Worm (Caenorhabditis elegans): Measurements from ENCODE around the gene F18G5.1.

The F18G5.1 gene

DNA sequence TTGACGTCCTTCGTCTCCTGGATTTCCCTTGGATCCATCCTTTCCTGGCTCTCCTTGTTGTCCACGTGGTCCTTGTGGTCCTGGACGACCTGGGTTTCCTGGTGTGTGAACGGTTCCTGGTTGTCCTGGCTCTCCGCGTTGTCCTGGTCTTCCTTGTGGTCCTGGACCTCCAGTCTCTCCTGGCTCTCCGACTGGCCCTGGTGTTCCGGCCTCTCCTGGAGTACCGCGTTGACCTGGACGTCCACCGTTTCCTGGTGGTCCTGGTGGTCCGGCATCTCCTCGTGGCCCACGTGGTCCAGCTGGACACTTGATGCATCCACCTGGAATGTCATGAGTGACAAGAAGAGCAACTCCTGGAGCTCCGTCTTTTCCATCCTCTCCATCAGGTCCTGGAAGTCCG lies 25.8 kb upstream of the F18G5.1 start:
- no peak for TF ChIP-seq pqm-1 (tag; optimal IDR thresholded peaks at IDR 0.05)
- no peak for TF ChIP-seq ceh-16 (tag; optimal IDR thresholded peaks at IDR 0.05)
- no peak for TF ChIP-seq nhr-237 (tag; optimal IDR thresholded peaks at IDR 0.05)
- TF ChIP-seq nhr-76 (tag; optimal IDR thresholded peaks at IDR 0.05) = no peak
- TF ChIP-seq jun-1 (tag; optimal IDR thresholded peaks at IDR 0.05) = no peak
- no peak for TF ChIP-seq elt-3 (tag; optimal IDR thresholded peaks at IDR 0.05)
- TF ChIP-seq ceh-28 (tag; optimal IDR thresholded peaks at IDR 0.05) = no peak
- no peak for TF ChIP-seq ceh-82 (tag; optimal IDR thresholded peaks at IDR 0.05)
- no peak for TF ChIP-seq eor-1 (tag; optimal IDR thresholded peaks at IDR 0.05)
- no peak for TF ChIP-seq egl-27 (tag; optimal IDR thresholded peaks at IDR 0.05)
- TF ChIP-seq nfya-1 (tag; optimal IDR thresholded peaks at IDR 0.05; ENCODE audit: insufficient read depth) = no peak
- TF ChIP-seq skn-1 (tag; optimal IDR thresholded peaks at IDR 0.05) = no peak
- no peak for TF ChIP-seq egl-5 (tag; optimal IDR thresholded peaks at IDR 0.05)
- no peak for TF ChIP-seq nhr-23 (tag; optimal IDR thresholded peaks at IDR 0.05)
- TF ChIP-seq snpc-4 (tag; optimal IDR thresholded peaks at IDR 0.05) = no peak
- no peak for TF ChIP-seq nhr-12 (tag; optimal IDR thresholded peaks at IDR 0.05)

DNA sequence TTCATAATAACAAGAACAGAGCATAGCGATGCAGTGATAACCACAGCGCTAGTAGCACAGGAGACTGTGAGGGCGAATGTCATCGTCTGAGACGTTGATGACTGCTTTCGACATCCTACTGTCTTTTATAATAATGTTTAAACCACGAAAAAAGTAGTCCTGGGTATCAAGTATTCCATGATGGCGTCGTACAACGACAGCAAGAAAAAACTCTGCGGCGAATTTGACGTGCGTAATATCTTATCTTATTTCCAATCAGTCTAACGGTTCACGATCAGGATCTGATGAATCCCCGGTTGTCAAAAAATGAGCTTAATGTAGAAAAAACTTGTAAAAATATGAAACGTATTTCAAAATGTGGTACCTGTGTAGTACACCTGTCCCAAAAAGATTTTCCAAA lies 25.1 kb upstream of the F18G5.1 start, which contains the start of gene col-175:
Gene col-175 (minus strand): TSS at position 101 of the 400 bp plus-strand sequence.
- TF ChIP-seq mml-1 (tag; optimal IDR thresholded peaks at IDR 0.05) (no peak), eor-1 (tag; optimal IDR thresholded peaks at IDR 0.05) (no peak), nfya-1 (tag; optimal IDR thresholded peaks at IDR 0.05; ENCODE audit: insufficient read depth) (no peak), pqm-1 (tag; optimal IDR thresholded peaks at IDR 0.05) (no peak), nhr-237 (tag; optimal IDR thresholded peaks at IDR 0.05) (no peak), ztf-4 (tag; optimal IDR thresholded peaks at IDR 0.05) (no peak), egl-5 (tag; optimal IDR thresholded peaks at IDR 0.05) (no peak), snpc-4 (tag; optimal IDR thresholded peaks at IDR 0.05) (no peak), nhr-76 (tag; optimal IDR thresholded peaks at IDR 0.05) (no peak), jun-1 (tag; optimal IDR thresholded peaks at IDR 0.05) (no peak)

DNA sequence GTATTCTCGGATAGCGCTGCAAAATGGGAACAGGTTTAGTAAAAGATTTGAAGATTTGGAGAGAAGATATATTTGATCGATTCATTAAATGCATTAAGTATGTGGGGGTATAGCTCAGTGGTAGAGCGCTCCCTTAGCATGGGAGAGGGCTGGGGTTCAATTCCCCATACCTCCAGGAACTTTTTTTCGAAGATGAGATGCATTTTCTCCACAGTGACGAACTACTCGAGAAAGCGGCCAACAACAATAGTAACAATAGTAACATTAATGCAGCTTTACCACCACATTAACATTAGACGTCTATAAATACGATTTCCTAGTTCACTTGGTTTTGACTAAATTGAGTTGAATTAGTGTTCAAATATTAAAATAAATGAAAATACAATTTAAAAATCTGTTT lies 21.9 kb upstream of the F18G5.1 start:
- TF ChIP-seq nhr-77 (tag; optimal IDR thresholded peaks at IDR 0.05) (no peak), nhr-43 (tag; optimal IDR thresholded peaks at IDR 0.05; ENCODE audit: poor library complexity, severe bottlenecking) (peak; percentile 66)

DNA sequence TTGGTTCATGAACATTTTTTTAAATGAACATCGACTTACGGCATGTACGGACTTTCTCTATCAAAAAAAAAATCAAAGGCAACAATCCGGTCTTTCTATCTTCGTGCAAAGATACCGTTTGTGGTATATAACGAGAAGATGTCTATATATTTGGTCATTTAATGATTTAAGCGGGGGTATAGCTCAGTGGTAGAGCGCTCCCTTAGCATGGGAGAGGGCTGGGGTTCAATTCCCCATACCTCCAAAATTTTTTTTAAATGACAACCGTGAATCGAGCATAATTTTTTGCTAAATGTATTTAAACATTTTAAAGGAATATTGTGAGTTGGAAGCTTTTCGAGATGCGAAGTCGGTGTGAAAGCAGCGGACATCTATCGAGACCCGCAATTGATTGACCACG lies 21.0 kb upstream of the F18G5.1 start:
- no peak for TF ChIP-seq ZK546.5 (tag; optimal IDR thresholded peaks at IDR 0.05)
- no peak for TF ChIP-seq zag-1 (tag; optimal IDR thresholded peaks at IDR 0.05)
- TF ChIP-seq tbx-2 (tag; optimal IDR thresholded peaks at IDR 0.05) = peak; percentile 2
- TF ChIP-seq lsy-12 (tag; optimal IDR thresholded peaks at IDR 0.05) = no peak
- TF ChIP-seq nhr-237 (tag; optimal IDR thresholded peaks at IDR 0.05) = no peak
- TF ChIP-seq nhr-28 (tag; optimal IDR thresholded peaks at IDR 0.05) = no peak
- peak; percentile 45 for TF ChIP-seq nhr-43 (tag; optimal IDR thresholded peaks at IDR 0.05; ENCODE audit: poor library complexity, severe bottlenecking)
- TF ChIP-seq nhr-67 (tag; optimal IDR thresholded peaks at IDR 0.05) = no peak
- no peak for TF ChIP-seq pqm-1 (tag; optimal IDR thresholded peaks at IDR 0.05)

DNA sequence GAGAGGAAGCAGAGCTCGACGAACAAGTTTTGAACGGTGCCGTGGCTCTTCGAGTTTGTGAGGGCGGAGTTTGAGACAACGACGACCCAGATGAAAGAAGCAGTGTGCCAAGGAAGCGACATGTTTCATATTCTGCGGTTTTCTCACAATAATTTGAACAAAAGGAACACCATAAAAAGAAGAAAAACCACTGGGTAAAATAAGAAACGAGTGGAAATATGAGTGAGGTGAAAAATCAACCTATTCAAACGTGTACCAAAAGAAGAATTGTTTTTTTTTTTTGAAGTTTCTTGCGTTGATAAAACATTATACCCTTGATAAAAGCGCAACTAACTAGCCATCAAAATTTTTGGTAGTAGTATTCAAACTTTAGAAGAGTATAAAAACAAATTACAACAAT lies 17.5 kb upstream of the F18G5.1 start, which contains the start of gene lgc-4:
Gene lgc-4 (minus strand): TSS at position 101 of the 400 bp plus-strand sequence.
- no peak for TF ChIP-seq elt-3 (tag; optimal IDR thresholded peaks at IDR 0.05)
- TF ChIP-seq fkh-2 (tag; optimal IDR thresholded peaks at IDR 0.05) = no peak
- TF ChIP-seq nhr-77 (tag; optimal IDR thresholded peaks at IDR 0.05) = no peak
- TF ChIP-seq daf-12 (tag; optimal IDR thresholded peaks at IDR 0.05) = no peak
- TF ChIP-seq nhr-25 (tag; optimal IDR thresholded peaks at IDR 0.05) = no peak
- no peak for TF ChIP-seq fkh-10 (GFP tag; optimal IDR thresholded peaks at IDR 0.05)
- TF ChIP-seq skn-1 (tag; optimal IDR thresholded peaks at IDR 0.05) = no peak

DNA sequence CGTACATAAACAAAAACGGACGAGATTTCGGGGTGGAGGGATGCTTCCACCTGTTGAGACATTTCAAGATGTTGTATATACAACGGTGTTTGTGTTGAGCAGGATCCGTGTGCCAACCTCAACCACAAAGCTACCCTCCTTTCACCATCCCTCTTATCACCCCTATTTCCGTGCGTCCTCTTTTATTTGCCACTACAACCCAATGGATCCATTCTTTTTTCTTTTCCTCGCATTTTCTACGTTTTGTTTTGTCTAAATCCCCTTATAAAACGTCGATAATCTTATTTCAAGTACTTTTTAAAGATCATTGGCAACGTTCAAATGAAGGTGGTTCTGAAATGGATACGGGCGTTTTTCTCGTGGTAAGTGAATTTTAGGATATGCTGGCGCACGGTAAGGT lies 16.4 kb upstream of the F18G5.1 start, which contains the start of gene gpa-12:
Gene gpa-12 (plus strand): TSS at position 301 of the 400 bp plus-strand sequence.
- no peak for TF ChIP-seq eor-1 (tag; optimal IDR thresholded peaks at IDR 0.05)

DNA sequence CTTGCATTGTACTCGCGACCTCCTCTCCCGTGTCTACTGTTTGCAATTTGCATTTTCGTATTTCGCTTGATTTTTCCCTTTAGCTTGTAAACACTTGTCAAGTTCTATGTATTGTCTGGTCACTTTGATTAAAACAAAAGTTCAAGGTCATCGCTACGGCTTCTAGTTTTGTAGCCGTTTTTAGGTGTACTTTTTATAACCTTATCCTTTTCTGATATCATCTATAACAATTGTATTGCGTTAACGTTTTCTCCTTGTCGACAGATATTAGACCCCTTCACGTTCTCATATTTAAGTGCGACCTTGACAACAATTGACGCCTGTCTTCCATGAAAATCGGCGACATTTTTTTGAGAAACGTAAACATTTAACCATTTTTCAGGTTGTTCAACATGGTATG lies 13.0 kb upstream of the F18G5.1 start:
- no peak for TF ChIP-seq fos-1 (tag; optimal IDR thresholded peaks at IDR 0.05)
- TF ChIP-seq nhr-43 (tag; optimal IDR thresholded peaks at IDR 0.05; ENCODE audit: poor library complexity, severe bottlenecking) = peak; percentile 27
- TF ChIP-seq lin-39 (tag; optimal IDR thresholded peaks at IDR 0.05) = no peak
- peak; percentile 93 for TF ChIP-seq nhr-25 (tag; optimal IDR thresholded peaks at IDR 0.05)
- no peak for TF ChIP-seq pqm-1 (tag; optimal IDR thresholded peaks at IDR 0.05)

Data from whole organism, L3 larva.